Worm (Caenorhabditis elegans) whole organism, late embryonic: ENCODE results near the gene msd-2.
"Not testable (repeated sequence)": the region's sequence is repeated elsewhere in the genome, so short reads cannot be mapped to it uniquely, and the experiment has no call there.

Source experiments
- C38D4.7 ChIP-seq: fragments of 200-800 bp; sonication (Bioruptor generic); optimal IDR thresholded peaks from 2 replicates; lab custom pipeline; 2018; ENCODE audit warnings: mild to moderate bottlenecking, missing genetic modification characterization, moderate library complexity, missing compliant biosample characterization
- K02D7.2 ChIP-seq: sonication (generic microtip); optimal IDR thresholded peaks from 2 replicates; lab custom pipeline; 2017; ENCODE audit warnings: mild to moderate bottlenecking, missing genetic modification characterization, missing compliant biosample characterization
- K09A11.1 ChIP-seq: sonication (generic microtip); optimal IDR thresholded peaks from 2 replicates; lab custom pipeline; 2017; ENCODE audit warnings: antibody characterized with exemption, mild to moderate bottlenecking, missing genetic modification characterization, missing compliant biosample characterization; ENCODE audit not compliant: insufficient read depth
- Y22D7AL.16 ChIP-seq: sonication (generic microtip); optimal IDR thresholded peaks from 2 replicates; lab custom pipeline; 2016; ENCODE audit warnings: missing genetic modification characterization, missing compliant biosample characterization
- ceh-14 ChIP-seq: sonication (generic microtip); optimal IDR thresholded peaks from 2 replicates; lab custom pipeline; 2016; ENCODE audit warnings: missing genotype, missing genetic modification characterization, missing compliant biosample characterization
- ceh-19 ChIP-seq: fragments of 200-800 bp; sonication (Bioruptor generic); optimal IDR thresholded peaks from 2 replicates; lab custom pipeline; 2018; ENCODE audit warnings: mild to moderate bottlenecking, missing genetic modification characterization, missing compliant biosample characterization
- ceh-2 ChIP-seq: sonication (generic microtip); optimal IDR thresholded peaks from 2 replicates; lab custom pipeline; 2016; ENCODE audit warnings: missing genotype, missing genetic modification characterization, missing compliant biosample characterization
- ceh-22 ChIP-seq: sonication (generic microtip); optimal IDR thresholded peaks from 2 replicates; lab custom pipeline; 2017; ENCODE audit warnings: missing biosample characterization, missing genetic modification characterization
- ceh-34 ChIP-seq: sonication (generic microtip); optimal IDR thresholded peaks from 2 replicates; lab custom pipeline; 2016; ENCODE audit warnings: mild to moderate bottlenecking, missing genetic modification characterization, missing compliant biosample characterization
- ceh-48 ChIP-seq: sonication (generic microtip); optimal IDR thresholded peaks from 2 replicates; lab custom pipeline; 2016; ENCODE audit warnings: missing genetic modification characterization, inconsistent platforms, missing compliant biosample characterization
- ceh-6 ChIP-seq: fragments of 200-800 bp; sonication (Bioruptor generic); optimal IDR thresholded peaks from 2 replicates; lab custom pipeline; 2018; ENCODE audit warnings: mild to moderate bottlenecking, missing genetic modification characterization, missing compliant biosample characterization
- ceh-9 ChIP-seq: sonication (generic microtip); optimal IDR thresholded peaks from 2 replicates; lab custom pipeline; 2016; ENCODE audit warnings: mild to moderate bottlenecking, missing genetic modification characterization, inconsistent platforms, missing compliant biosample characterization
- che-1 ChIP-seq: sonication (generic microtip); optimal IDR thresholded peaks from 2 replicates; lab custom pipeline; 2016; ENCODE audit warnings: mild to moderate bottlenecking, missing genetic modification characterization, missing compliant biosample characterization
- dmd-4 ChIP-seq: sonication (generic microtip); optimal IDR thresholded peaks from 2 replicates; lab custom pipeline; 2016; ENCODE audit warnings: borderline replicate concordance, missing genetic modification characterization, missing compliant biosample characterization
- elt-2 ChIP-seq: sonication (generic microtip); optimal IDR thresholded peaks from 2 replicates; lab custom pipeline; 2016; ENCODE audit warnings: missing genetic modification reagents, missing genetic modification characterization, missing compliant biosample characterization
- elt-4 ChIP-seq: sonication (generic microtip); optimal IDR thresholded peaks from 2 replicates; lab custom pipeline; 2016; ENCODE audit warnings: missing genetic modification characterization, missing compliant biosample characterization
- ets-4 ChIP-seq: sonication (generic microtip); optimal IDR thresholded peaks from 2 replicates; lab custom pipeline; 2016; ENCODE audit warnings: missing genetic modification characterization, missing compliant biosample characterization
- fkh-10 ChIP-seq: fragments of 150-350 bp; optimal IDR thresholded peaks from 2 replicates; lab custom pipeline; 2014; ENCODE audit warnings: missing biosample characterization, missing genetic modification reagents, missing genetic modification characterization
- gmeb-2 ChIP-seq: sonication (generic microtip); optimal IDR thresholded peaks from 2 replicates; lab custom pipeline; 2016; ENCODE audit warnings: missing genetic modification characterization, inconsistent platforms, missing compliant biosample characterization
- hlh-15 ChIP-seq: sonication (generic microtip); optimal IDR thresholded peaks from 2 replicates; lab custom pipeline; 2016; ENCODE audit warnings: missing genetic modification characterization, missing compliant biosample characterization
- lim-6 ChIP-seq: sonication (generic microtip); optimal IDR thresholded peaks from 2 replicates; lab custom pipeline; 2016; ENCODE audit warnings: missing genetic modification characterization, missing compliant biosample characterization
- lin-11 ChIP-seq: fragments of 200-800 bp; sonication (Bioruptor generic); optimal IDR thresholded peaks from 2 replicates; lab custom pipeline; 2018; ENCODE audit warnings: mild to moderate bottlenecking, missing genetic modification characterization, missing compliant biosample characterization
- nfya-1 ChIP-seq: sonication (generic microtip); optimal IDR thresholded peaks from 2 replicates; lab custom pipeline; 2017; ENCODE audit warnings: missing genetic modification characterization, mild to moderate bottlenecking, missing compliant biosample characterization, antibody characterized with exemption, moderate library complexity
- nhr-11 ChIP-seq: fragments of 150-350 bp; optimal IDR thresholded peaks from 2 replicates; lab custom pipeline; 2014; ENCODE audit warnings: missing biosample characterization, missing genetic modification characterization
- nhr-232 ChIP-seq: sonication (generic microtip); optimal IDR thresholded peaks from 2 replicates; lab custom pipeline; 2016; ENCODE audit warnings: missing genetic modification characterization, missing compliant biosample characterization
- npax-4 ChIP-seq: sonication (generic microtip); optimal IDR thresholded peaks from 2 replicates; lab custom pipeline; 2016; ENCODE audit warnings: missing genetic modification characterization, missing compliant biosample characterization
- odd-2 ChIP-seq: sonication (generic microtip); optimal IDR thresholded peaks from 2 replicates; lab custom pipeline; 2017; ENCODE audit warnings: antibody characterized with exemption, mild to moderate bottlenecking, missing genetic modification characterization, missing compliant biosample characterization
- pha-2 ChIP-seq: sonication (generic microtip); optimal IDR thresholded peaks from 2 replicates; lab custom pipeline; 2017; ENCODE audit warnings: mild to moderate bottlenecking, missing genetic modification characterization, missing compliant biosample characterization
- pha-4 ChIP-seq: fragments of 150-350 bp; optimal IDR thresholded peaks from 2 replicates; lab custom pipeline; 2018; ENCODE audit warnings: missing biosample characterization, missing genetic modification reagents, missing genetic modification characterization
- rnt-1 ChIP-seq: sonication (generic microtip); optimal IDR thresholded peaks from 2 replicates; lab custom pipeline; 2016; ENCODE audit warnings: missing genetic modification characterization, missing compliant biosample characterization
- sox-2 ChIP-seq: fragments of 200-800 bp; sonication (Bioruptor generic); IDR thresholded peaks from 2 replicates; pipeline ENCODE4 v1.3.6; 2022; ENCODE audit warnings: missing genetic modification reagents, missing genetic modification characterization, missing compliant biosample characterization
- syd-9 ChIP-seq: sonication (generic microtip); optimal IDR thresholded peaks from 2 replicates; lab custom pipeline; 2016; ENCODE audit warnings: mild to moderate bottlenecking, missing genetic modification characterization, moderate library complexity, missing compliant biosample characterization
- tbx-2 ChIP-seq: sonication (generic microtip); optimal IDR thresholded peaks from 2 replicates; lab custom pipeline; 2016; ENCODE audit warnings: missing genetic modification characterization, missing compliant biosample characterization
- tbx-7 ChIP-seq: sonication (generic microtip); optimal IDR thresholded peaks from 2 replicates; lab custom pipeline; 2016; ENCODE audit warnings: missing genotype, missing genetic modification characterization, missing compliant biosample characterization
- ttx-3 ChIP-seq: sonication (generic microtip); optimal IDR thresholded peaks from 2 replicates; lab custom pipeline; 2016; ENCODE audit warnings: missing genetic modification reagents, missing genetic modification characterization, missing compliant biosample characterization
- unc-3 ChIP-seq, 2 experiments: fragments of 200-800 bp in 1 of 2; sonication (Bioruptor generic) in 1 of 2; sonication (generic microtip) in 1 of 2; conservative IDR thresholded peaks in 1 of 2; optimal IDR thresholded peaks in 1 of 2; 2 replicates each; pipeline versions ENCODE4 v1.3.6 to Lab custom; 2016 to 2022; ENCODE audit warnings: missing compliant biosample characterization in 2 of 2, missing genetic modification characterization in 2 of 2, missing genetic modification reagents in 1 of 2
- unc-42 ChIP-seq: sonication (generic microtip); optimal IDR thresholded peaks from 2 replicates; lab custom pipeline; 2016; ENCODE audit warnings: missing genotype, missing genetic modification characterization, missing compliant biosample characterization
- unc-55 ChIP-seq: sonication (generic microtip); optimal IDR thresholded peaks from 2 replicates; lab custom pipeline; 2017; ENCODE audit warnings: missing biosample characterization, missing genetic modification reagents, missing genetic modification characterization
- zip-5 ChIP-seq: sonication (generic microtip); optimal IDR thresholded peaks from 2 replicates; lab custom pipeline; 2016; ENCODE audit warnings: missing genetic modification characterization, missing compliant biosample characterization

The msd-2 gene

ce11 chrIV:10028779-10029178 lies at the start of gene msd-2, which contains the start of gene F44D12.16:
Gene msd-2, plus strand, starts transcription at chrIV:10029083.
Gene F44D12.16, plus strand, starts transcription at chrIV:10029079.
- not testable (repeated sequence) for TF ChIP-seq nfya-1, nhr-232, syd-9 (tag; lab: Kevin White, UChicago)

- TF ChIP-seq pha-2 (tag; lab: Kevin White, UChicago) (no peak), gmeb-2 (tag; lab: Kevin White, UChicago) (no peak), ceh-2 (tag; lab: Kevin White, UChicago) (no peak), syd-9 (tag; lab: Kevin White, UChicago) (no peak), ceh-48 (tag; lab: Kevin White, UChicago) (no peak), nhr-11 (tag; lab: Kevin White, UChicago) (no peak), sox-2 (GFP tag; lab: Robert Waterston, UW) (no peak), elt-2 (no peak), ceh-6 (GFP tag; lab: Kevin White, UChicago) (no peak), unc-42 (tag; lab: Kevin White, UChicago) (no peak), fkh-10 (GFP tag; lab: Kevin White, UChicago) (no peak), C38D4.7 (GFP tag; lab: Kevin White, UChicago) (no peak), nhr-232 (tag; lab: Kevin White, UChicago) (no peak), K02D7.2 (tag; lab: Kevin White, UChicago) (no peak), odd-2 (no peak), rnt-1 (tag; lab: Kevin White, UChicago) (no peak)
Measured at ce11 chrIV:9982226-9982794, 46.6 kb upstream of the msd-2 start, which contains the start of gene rrp-1. Gene rrp-1, minus strand, starts transcription at chrIV:9982276.

ce11 chrIV:9982895-9983294 lies 46.0 kb upstream of the msd-2 start, which contains the start of gene mam-2:
Gene mam-2, plus strand, starts transcription at chrIV:9983195.
- TF ChIP-seq K09A11.1 (tag; lab: Kevin White, UChicago) (no peak), lin-11 (tag; lab: Kevin White, UChicago) (no peak), lim-6 (tag; lab: Kevin White, UChicago) (no peak), C38D4.7 (GFP tag; lab: Kevin White, UChicago) (no peak), ceh-22 (tag; lab: Kevin White, UChicago) (no peak), unc-3 (GFP tag; conservative IDR thresholded peaks at IDR 0.05; lab: Robert Waterston, UW) (no peak), unc-3 (tag; optimal IDR thresholded peaks at IDR 0.05; lab: Kevin White, UChicago) (no peak), elt-4 (tag; lab: Kevin White, UChicago) (no peak), dmd-4 (tag; lab: Kevin White, UChicago) (no peak), unc-42 (tag; lab: Kevin White, UChicago) (no peak), pha-4 (tag; lab: Kevin White, UChicago) (no peak), Y22D7AL.16 (tag; lab: Kevin White, UChicago) (no peak), ceh-34 (tag; lab: Kevin White, UChicago) (no peak), zip-5 (no peak), ceh-14 (tag; lab: Kevin White, UChicago) (no peak), ets-4 (tag; lab: Kevin White, UChicago) (no peak)

- no peak for TF ChIP-seq hlh-15 (tag; lab: Kevin White, UChicago)
- TF ChIP-seq odd-2 = no peak
- no peak for TF ChIP-seq elt-4 (tag; lab: Kevin White, UChicago)
- no peak for TF ChIP-seq ttx-3 (tag; lab: Kevin White, UChicago)
- TF ChIP-seq tbx-7 (tag; lab: Kevin White, UChicago) = no peak
- no peak for TF ChIP-seq che-1 (tag; lab: Kevin White, UChicago)
- TF ChIP-seq lim-6 (tag; lab: Kevin White, UChicago) = no peak
- no peak for TF ChIP-seq ceh-48 (tag; lab: Kevin White, UChicago)
- TF ChIP-seq ceh-19 (GFP tag; lab: Kevin White, UChicago) = no peak
- TF ChIP-seq ceh-9 (tag; lab: Kevin White, UChicago) = no peak
- TF ChIP-seq tbx-2 (tag; lab: Kevin White, UChicago) = no peak
- TF ChIP-seq fkh-10 (GFP tag; lab: Kevin White, UChicago) = no peak
- TF ChIP-seq K09A11.1 (tag; lab: Kevin White, UChicago) = no peak
- no peak for TF ChIP-seq npax-4 (tag; lab: Kevin White, UChicago)
- TF ChIP-seq unc-3 (GFP tag; conservative IDR thresholded peaks at IDR 0.05; lab: Robert Waterston, UW) = no peak
- TF ChIP-seq unc-3 (tag; optimal IDR thresholded peaks at IDR 0.05; lab: Kevin White, UChicago) = no peak
- no peak for TF ChIP-seq unc-55 (GFP tag; lab: Kevin White, UChicago)
- TF ChIP-seq, all 69 proteins: peak for 0
Measured at ce11 chrIV:9989416-9989815, 39.5 kb upstream of the msd-2 start.
